Worm (Caenorhabditis elegans): Measurements from ENCODE around the gene K07D4.4.

ce11 chrII:4011518-4011917 is 20.7 kb downstream of the K07D4.4 start:
- TF ChIP-seq nhr-76 (tag; optimal IDR thresholded peaks at IDR 0.05), result no peak
- no peak for TF ChIP-seq mep-1 (tag; optimal IDR thresholded peaks at IDR 0.05)
